Worm (Caenorhabditis elegans): ENCODE results near the gene kcmf-1.

ce11 chrIII:7818965-7819364 is 10.2 kb upstream of the kcmf-1 start:
- TF ChIP-seq bed-3 (GFP tag; optimal IDR thresholded peaks at IDR 0.05): no peak
- no peak for TF ChIP-seq ztf-11 (tag; optimal IDR thresholded peaks at IDR 0.05)
- no peak for TF ChIP-seq blmp-1 (tag; optimal IDR thresholded peaks at IDR 0.05)
- no peak for TF ChIP-seq mep-1 (tag; optimal IDR thresholded peaks at IDR 0.05)
- TF ChIP-seq snpc-4 (tag; optimal IDR thresholded peaks at IDR 0.05): no peak
- no peak for TF ChIP-seq nhr-237 (tag; optimal IDR thresholded peaks at IDR 0.05)
- TF ChIP-seq mab-5 (tag; optimal IDR thresholded peaks at IDR 0.05): no peak
- no peak for TF ChIP-seq lin-13 (tag; optimal IDR thresholded peaks at IDR 0.05)
